Fruit fly (Drosophila melanogaster): ENCODE data around the gene CG14109.

Gene CG14109

dm6 chr3L:13451562-13451961, 10.9 kb downstream of the CG14109 start (continued):
- TF ChIP-seq pdm3 (GFP tag; optimal IDR thresholded peaks at IDR 0.05) (peak; percentile 38), CG8632 (GFP tag; optimal IDR thresholded peaks at IDR 0.05) (peak; percentile 5), acj6 (GFP tag; optimal IDR thresholded peaks at IDR 0.05) (peak; percentile 21), CG11902 (GFP tag; optimal IDR thresholded peaks at IDR 0.05) (no peak), CG4318 (GFP tag; optimal IDR thresholded peaks at IDR 0.05) (peak; percentile 15), ss (GFP tag; optimal IDR thresholded peaks at IDR 0.05) (no peak), svp (GFP tag) (peak; percentile 82), CG10631 (GFP tag; optimal IDR thresholded peaks at IDR 0.05) (no peak), Eip78C (GFP tag) (peak; percentile 64), CG31627 (GFP tag; optimal IDR thresholded peaks at IDR 0.05) (peak; percentile 46), Blimp-1 (GFP tag; optimal IDR thresholded peaks at IDR 0.05) (no peak), CG6808 (GFP tag; optimal IDR thresholded peaks at IDR 0.05) (peak; percentile 9), CG6854 (GFP tag; optimal IDR thresholded peaks at IDR 0.05) (no peak), cyc (GFP tag; optimal IDR thresholded peaks at IDR 0.05) (peak; percentile 21), CG6163 (GFP tag; IDR thresholded peaks at IDR 0.05) (0 out of 3 replicates have a peak, but pooled peaks have one; percentile 13), CG9139 (GFP tag; optimal IDR thresholded peaks at IDR 0.05) (no peak), achi (GFP tag; optimal IDR thresholded peaks at IDR 0.05) (peak; percentile 28), CG8119 (GFP tag; IDR thresholded peaks at IDR 0.05) (peak; percentile 59; the same call in 2 of the 3 replicates), vri (GFP tag; optimal IDR thresholded peaks at IDR 0.05) (peak; percentile 36), CG11762 (GFP tag; optimal IDR thresholded peaks at IDR 0.05; ENCODE audit: insufficient read depth) (peak; percentile 7)

- no peak for TF ChIP-seq Sox102F (GFP tag; optimal IDR thresholded peaks at IDR 0.05)
- peak; percentile 31 for TF ChIP-seq OdsH (GFP tag; optimal IDR thresholded peaks at IDR 0.05)
- peak; percentile 20 for TF ChIP-seq Eip78C (GFP tag)
- no peak for TF ChIP-seq CG6854 (GFP tag; optimal IDR thresholded peaks at IDR 0.05)
- peak in 1 of 2 experiments; percentile 24 for TF ChIP-seq salr (GFP tag; optimal IDR thresholded peaks at IDR 0.05)
- no peak for TF ChIP-seq CG3032 (tag; optimal IDR thresholded peaks at IDR 0.05)
- peak; percentile 49; the same call in 1 of the 2 replicates for TF ChIP-seq CG15336 (GFP tag; IDR thresholded peaks at IDR 0.05)
- TF ChIP-seq eg (GFP tag; IDR thresholded peaks at IDR 0.05) = peak; percentile 69
- TF ChIP-seq CG32006 (GFP tag; optimal IDR thresholded peaks at IDR 0.05) = peak; percentile 70
- no peak for TF ChIP-seq CG16779 (tag; optimal IDR thresholded peaks at IDR 0.05)
- no peak for TF ChIP-seq Eip93F (GFP tag; optimal IDR thresholded peaks at IDR 0.05)
- peak; percentile 18 for TF ChIP-seq Hr39 (GFP tag; optimal IDR thresholded peaks at IDR 0.05)
- no peak for TF ChIP-seq fd85E (GFP tag; optimal IDR thresholded peaks at IDR 0.05)
- TF ChIP-seq Lpt (GFP tag; optimal IDR thresholded peaks at IDR 0.05) = no peak
- peak; percentile 57 for TF ChIP-seq CG6276 (GFP tag; optimal IDR thresholded peaks at IDR 0.05)
- TF ChIP-seq pdm3 (GFP tag; optimal IDR thresholded peaks at IDR 0.05) = peak; percentile 36
- 0 out of 3 replicates have a peak, but pooled peaks have one; percentile 30 for TF ChIP-seq CG8119 (GFP tag; IDR thresholded peaks at IDR 0.05)
- peak; percentile 12; the same call in 1 of the 2 replicates for TF ChIP-seq CG11294 (GFP tag; IDR thresholded peaks at IDR 0.05)
- TF ChIP-seq svp (GFP tag) = no peak
- peak; percentile 61 for TF ChIP-seq Hr4 (GFP tag; optimal IDR thresholded peaks at IDR 0.05)
- peak; percentile 17 for TF ChIP-seq net (GFP tag; optimal IDR thresholded peaks at IDR 0.05)
- TF ChIP-seq CG3919 (GFP tag; optimal IDR thresholded peaks at IDR 0.05) = no peak
- TF ChIP-seq fkh (GFP tag; optimal IDR thresholded peaks at IDR 0.05) = no peak
- TF ChIP-seq CG7368 (GFP tag; optimal IDR thresholded peaks at IDR 0.05) = no peak
- TF ChIP-seq CG6163 (GFP tag; IDR thresholded peaks at IDR 0.05) = 0 out of 3 replicates have a peak, but pooled peaks have one; percentile 19
These were observed 11.6 kb downstream of the CG14109 start for dm6 chr3L:13452281-13452680.

- peak; percentile 14 for TF ChIP-seq vri (GFP tag; optimal IDR thresholded peaks at IDR 0.05)
- TF ChIP-seq CG7368 (GFP tag; optimal IDR thresholded peaks at IDR 0.05) = no peak
These were observed 14.0 kb downstream of the CG14109 start for dm6 chr3L:13454755-13455154.
